Worm (Caenorhabditis elegans): Measurements from ENCODE around the gene Y38F1A.7.

Y38F1A.7 gene

DNA sequence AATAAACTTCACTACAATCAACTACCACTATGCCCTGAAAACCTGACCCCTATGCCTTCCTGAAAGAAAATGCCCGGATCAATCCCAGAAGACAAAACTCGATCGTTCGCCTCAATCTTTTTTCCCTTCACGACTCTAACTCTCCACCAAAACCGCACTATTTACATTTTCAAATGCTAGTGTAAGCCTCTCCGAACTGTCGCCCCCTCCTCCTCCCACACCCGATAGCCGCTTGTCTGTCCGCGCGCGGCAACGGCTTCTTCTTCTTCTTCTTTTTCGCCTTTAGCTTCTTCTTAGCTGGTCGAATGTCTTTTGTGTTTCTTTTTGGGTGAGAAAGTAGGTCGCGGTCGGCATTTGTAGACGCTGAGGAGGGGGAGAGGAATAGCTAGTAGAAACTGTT is 37.4 kb downstream of the Y38F1A.7 start:
- TF ChIP-seq unc-62 (GFP tag; optimal IDR thresholded peaks at IDR 0.05 in 1 of 2) (peak in 1 of 2 experiments; percentile 81), unc-62 (tag; optimal IDR thresholded peaks at IDR 0.05) (no peak), nhr-111 (GFP tag; optimal IDR thresholded peaks at IDR 0.05) (no peak), aly-2 (tag; optimal IDR thresholded peaks at IDR 0.05) (no peak), rbr-2 (tag; optimal IDR thresholded peaks at IDR 0.05) (no peak)

DNA sequence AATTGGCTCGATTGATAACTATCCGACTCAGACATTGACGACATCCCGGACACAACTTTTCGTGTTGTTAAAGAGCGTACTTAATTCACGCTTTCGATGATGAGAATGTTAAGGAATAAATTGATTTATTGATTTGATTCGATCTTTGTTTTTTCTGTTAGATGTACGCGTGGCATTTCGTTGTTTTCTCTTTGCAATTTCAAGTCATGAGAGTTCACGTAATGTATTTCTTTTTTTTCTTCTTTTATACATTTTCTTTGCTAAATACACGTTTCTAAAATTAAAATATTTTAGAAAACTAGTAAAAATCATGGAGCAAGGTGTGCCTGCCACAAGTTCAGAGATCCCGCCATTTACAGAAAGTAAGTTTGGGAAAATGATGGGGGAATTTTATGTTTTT is 42.9 kb downstream of the Y38F1A.7 start, which contains the start of the genes Y38F1A.1 and Y38F1A.2:
Gene Y38F1A.1 (minus strand): TSS at position 101 of the 400 bp plus-strand sequence.
Gene Y38F1A.2 (plus strand): TSS at position 289 of the 400 bp plus-strand sequence.
- no peak for TF ChIP-seq zfp-2 (tag; optimal IDR thresholded peaks at IDR 0.05)
- no peak for TF ChIP-seq set-16 (GFP tag; IDR thresholded peaks at IDR 0.05)
- no peak for TF ChIP-seq F44E2.7 (GFP tag; IDR thresholded peaks at IDR 0.05)
- TF ChIP-seq madf-9 (GFP tag; conservative IDR thresholded peaks at IDR 0.05): no peak
- TF ChIP-seq hlh-30 (tag; optimal IDR thresholded peaks at IDR 0.05; ENCODE audit: insufficient read depth): no peak
- TF ChIP-seq nhr-77 (tag; optimal IDR thresholded peaks at IDR 0.05): no peak
- no peak for TF ChIP-seq D1046.2 (GFP tag; IDR thresholded peaks at IDR 0.05)
- TF ChIP-seq madf-5 (GFP tag; IDR thresholded peaks at IDR 0.05): no peak
- no peak for TF ChIP-seq snpc-1.2 (GFP tag; IDR thresholded peaks at IDR 0.05)
- TF ChIP-seq Y105C5A.15 (GFP tag; IDR thresholded peaks at IDR 0.05): no peak
- TF ChIP-seq zip-11 (GFP tag; IDR thresholded peaks at IDR 0.05): no peak

DNA sequence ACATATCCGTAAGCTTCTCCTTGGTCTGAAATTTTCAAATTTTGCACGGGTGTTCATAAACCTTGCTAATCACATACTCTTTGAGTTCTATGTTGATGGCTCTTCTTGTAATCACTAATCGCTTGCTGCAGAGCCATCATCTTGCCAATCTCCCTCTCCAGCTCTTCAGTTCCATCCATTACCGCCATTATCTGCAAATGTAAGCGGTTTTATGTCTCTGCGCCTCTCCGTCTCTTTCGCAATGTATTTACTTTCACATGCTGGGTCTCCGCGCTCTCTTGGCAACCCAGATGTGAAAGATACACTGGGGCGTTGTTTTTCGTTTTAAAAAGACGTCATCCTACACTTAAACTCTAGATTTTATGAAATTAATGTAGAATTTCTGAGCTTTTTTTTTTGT is 44.3 kb downstream of the Y38F1A.7 start:
- TF ChIP-seq nhr-28 (tag; optimal IDR thresholded peaks at IDR 0.05) (peak; percentile 14), mep-1 (tag; optimal IDR thresholded peaks at IDR 0.05) (peak; percentile 10), lin-38 (GFP tag; IDR thresholded peaks at IDR 0.05) (peak; percentile 29; the same call in 1 of the 2 replicates), mdl-1 (tag; optimal IDR thresholded peaks at IDR 0.05) (peak in 1 of 2 experiments; percentile 29), lsy-2 (tag; optimal IDR thresholded peaks at IDR 0.05) (peak in 1 of 2 experiments; percentile 42), hmg-1.1 (GFP tag; IDR thresholded peaks at IDR 0.05) (peak; percentile 49; the same call in 1 of the 2 replicates), daf-19 (GFP tag; conservative IDR thresholded peaks at IDR 0.05) (0 out of 2 replicates have a peak, but pooled peaks have one; percentile 64), nhr-11 (tag; optimal IDR thresholded peaks at IDR 0.05) (peak; percentile 39), F10B5.3 (tag; optimal IDR thresholded peaks at IDR 0.05) (no peak), dve-1 (tag; optimal IDR thresholded peaks at IDR 0.05; ENCODE audit: insufficient read depth) (peak; percentile 58), hlh-11 (tag; optimal IDR thresholded peaks at IDR 0.05) (peak; percentile 49), unc-62 (GFP tag; optimal IDR thresholded peaks at IDR 0.05 in 1 of 2) (no peak), unc-62 (tag; optimal IDR thresholded peaks at IDR 0.05) (no peak), daf-16 (GFP tag; optimal IDR thresholded peaks at IDR 0.05) (peak in 1 of 2 experiments; percentile 61), daf-16 (tag; optimal IDR thresholded peaks at IDR 0.05) (peak; percentile 92), mxl-2 (GFP tag; conservative IDR thresholded peaks at IDR 0.05) (no peak), hlh-30 (tag; optimal IDR thresholded peaks at IDR 0.05; ENCODE audit: insufficient read depth) (peak; percentile 31), rbr-2 (tag; optimal IDR thresholded peaks at IDR 0.05) (peak; percentile 25), mes-2 (tag; optimal IDR thresholded peaks at IDR 0.05; ENCODE audit: poor library complexity, severe bottlenecking) (peak; percentile 37), zag-1 (tag; optimal IDR thresholded peaks at IDR 0.05) (no peak)

DNA sequence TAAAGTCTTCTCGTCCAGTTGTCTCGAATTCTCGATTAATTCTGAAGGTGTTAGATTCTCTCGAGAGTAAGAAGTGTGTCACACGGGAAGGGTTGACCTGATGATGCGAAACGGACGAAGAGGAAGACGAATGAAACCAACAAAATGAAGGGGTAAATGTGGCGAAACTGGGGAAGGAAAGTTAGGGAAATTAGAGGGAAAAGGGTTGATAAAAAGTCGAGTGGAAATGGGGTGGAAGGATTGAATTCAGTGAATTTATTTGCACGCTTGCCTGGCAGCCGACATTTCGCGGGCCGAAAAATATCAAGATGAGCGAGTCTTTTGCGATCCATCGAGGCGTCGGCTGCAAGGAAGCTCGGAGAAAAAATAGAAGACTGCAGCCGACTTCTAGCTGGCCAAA is 49.4 kb downstream of the Y38F1A.7 start, which contains the start of gene F58G1.7:
Gene F58G1.7 (minus strand): TSS at position 101 of the 400 bp plus-strand sequence.
- no peak for TF ChIP-seq Y48G9A.11 (GFP tag; IDR thresholded peaks at IDR 0.05)
- no peak for TF ChIP-seq mep-1 (tag; optimal IDR thresholded peaks at IDR 0.05)
- no peak for TF ChIP-seq daf-16 (GFP tag; optimal IDR thresholded peaks at IDR 0.05)
- no peak for TF ChIP-seq daf-16 (tag; optimal IDR thresholded peaks at IDR 0.05)
- TF ChIP-seq dmd-8 (GFP tag; IDR thresholded peaks at IDR 0.05): no peak
- TF ChIP-seq duxl-1 (tag; optimal IDR thresholded peaks at IDR 0.05; ENCODE audit: poor library complexity): no peak
- TF ChIP-seq T20F7.1 (GFP tag; optimal IDR thresholded peaks at IDR 0.05): no peak
- TF ChIP-seq nhr-76 (tag; optimal IDR thresholded peaks at IDR 0.05): no peak
- no peak for TF ChIP-seq lim-7 (GFP tag; IDR thresholded peaks at IDR 0.05)
- TF ChIP-seq lin-15B (tag; optimal IDR thresholded peaks at IDR 0.05): no peak
- TF ChIP-seq hlh-11 (tag; optimal IDR thresholded peaks at IDR 0.05): no peak
- TF ChIP-seq dpl-1 (GFP tag; optimal IDR thresholded peaks at IDR 0.05): no peak
- no peak for TF ChIP-seq daf-8 (GFP tag; IDR thresholded peaks at IDR 0.05)
- TF ChIP-seq T26A8.4 (GFP tag; IDR thresholded peaks at IDR 0.05): no peak

Data from whole organism, L4 larva.